Worm (Caenorhabditis elegans) whole organism, L2 larva: ENCODE results near the gene R10E4.7.
A peak's percentile ranks its signal among the peaks of the same experiment; 100 is the strongest.

Experiments used
- C34F6.9 ChIP-seq: fragments of 150-350 bp; optimal IDR thresholded peaks from 2 replicates; lab custom pipeline; 2014; ENCODE audit warnings: missing biosample characterization, missing genetic modification characterization
- F13H6.1 ChIP-seq: sonication (generic microtip); optimal IDR thresholded peaks from 2 replicates; lab custom pipeline; 2016; ENCODE audit warnings: missing genetic modification characterization, missing compliant biosample characterization
- R02D3.7 ChIP-seq: fragments of 150-350 bp; optimal IDR thresholded peaks from 2 replicates; lab custom pipeline; 2014; ENCODE audit warnings: missing biosample characterization, missing genetic modification characterization
- alr-1 ChIP-seq: fragments of 150-350 bp; optimal IDR thresholded peaks from 2 replicates; lab custom pipeline; 2014; ENCODE audit warnings: missing biosample characterization, missing genetic modification characterization
- aly-2 ChIP-seq: fragments of 150-350 bp; optimal IDR thresholded peaks from 2 replicates; lab custom pipeline; 2014; ENCODE audit warnings: missing biosample characterization, missing genetic modification characterization
- ceh-16 ChIP-seq: fragments of 150-350 bp; optimal IDR thresholded peaks from 2 replicates; lab custom pipeline; 2014; ENCODE audit warnings: missing biosample characterization, missing genetic modification characterization
- ceh-82 ChIP-seq: fragments of 150-350 bp; optimal IDR thresholded peaks from 2 replicates; lab custom pipeline; 2014; ENCODE audit warnings: missing biosample characterization, missing genetic modification characterization
- elt-1 ChIP-seq: fragments of 150-350 bp; optimal IDR thresholded peaks from 2 replicates; lab custom pipeline; 2014; ENCODE audit warnings: missing biosample characterization, missing genetic modification characterization
- elt-3 ChIP-seq: sonication (generic microtip); optimal IDR thresholded peaks from 2 replicates; lab custom pipeline; 2017; ENCODE audit warnings: missing biosample characterization, missing genetic modification characterization
- fos-1 ChIP-seq: fragments of 150-350 bp; optimal IDR thresholded peaks from 2 replicates; lab custom pipeline; 2014; ENCODE audit warnings: missing biosample characterization, missing genetic modification characterization
- lin-11 ChIP-seq: fragments of 150-350 bp; sonication (generic microtip); optimal IDR thresholded peaks from 2 replicates; lab custom pipeline; 2014; ENCODE audit warnings: missing biosample characterization, missing genetic modification characterization, inconsistent platforms, mixed read lengths
- lin-13 ChIP-seq: fragments of 150-350 bp; optimal IDR thresholded peaks from 2 replicates; lab custom pipeline; 2014; ENCODE audit warnings: missing biosample characterization, missing genetic modification reagents, missing genetic modification characterization
- lsy-2 ChIP-seq, 2 experiments: fragments of 150-350 bp in 1 of 2; sonication (generic microtip) in 1 of 2; optimal IDR thresholded peaks; 2 replicates each; lab custom pipeline; 2014 to 2017; ENCODE audit warnings: missing biosample characterization in 2 of 2, missing genetic modification characterization in 2 of 2
- mab-5 ChIP-seq: fragments of 150-350 bp; optimal IDR thresholded peaks from 2 replicates; lab custom pipeline; 2014; ENCODE audit warnings: missing biosample characterization, missing genetic modification characterization
- mbf-1 ChIP-seq: sonication (generic microtip); optimal IDR thresholded peaks from 2 replicates; lab custom pipeline; 2017; ENCODE audit warnings: missing biosample characterization, missing genetic modification characterization
- nhr-10 ChIP-seq: sonication (generic microtip); optimal IDR thresholded peaks from 2 replicates; lab custom pipeline; 2017; ENCODE audit warnings: missing biosample characterization, missing genetic modification characterization
- nhr-11 ChIP-seq: fragments of 150-350 bp; optimal IDR thresholded peaks from 2 replicates; lab custom pipeline; 2014; ENCODE audit warnings: missing biosample characterization, missing genetic modification characterization
- nhr-12 ChIP-seq: fragments of 150-350 bp; optimal IDR thresholded peaks from 2 replicates; lab custom pipeline; 2014; ENCODE audit warnings: missing biosample characterization, missing genetic modification characterization
- nhr-129 ChIP-seq: fragments of 150-350 bp; optimal IDR thresholded peaks from 2 replicates; lab custom pipeline; 2014; ENCODE audit warnings: missing biosample characterization, missing genetic modification characterization
- nhr-21 ChIP-seq: fragments of 150-350 bp; optimal IDR thresholded peaks from 2 replicates; lab custom pipeline; 2014; ENCODE audit warnings: missing biosample characterization, missing genetic modification characterization
- nhr-25 ChIP-seq: fragments of 150-350 bp; sonication (generic microtip); optimal IDR thresholded peaks from 3 replicates; lab custom pipeline; 2014; ENCODE audit warnings: missing biosample characterization, missing genetic modification characterization
- nhr-6 ChIP-seq: fragments of 150-350 bp; optimal IDR thresholded peaks from 2 replicates; lab custom pipeline; 2014; ENCODE audit warnings: missing biosample characterization, missing genetic modification characterization
- nhr-77 ChIP-seq: fragments of 150-350 bp; optimal IDR thresholded peaks from 2 replicates; lab custom pipeline; 2014; ENCODE audit warnings: missing biosample characterization, missing genetic modification characterization
- sem-4 ChIP-seq: fragments of 150-350 bp; optimal IDR thresholded peaks from 2 replicates; lab custom pipeline; 2014; ENCODE audit warnings: missing biosample characterization, missing genetic modification reagents, missing genetic modification characterization
- skn-1 ChIP-seq: sonication (generic microtip); optimal IDR thresholded peaks from 2 replicates; lab custom pipeline; 2017; ENCODE audit warnings: missing biosample characterization, missing genetic modification characterization
- sma-3 ChIP-seq: sonication (generic microtip); optimal IDR thresholded peaks from 2 replicates; lab custom pipeline; 2016; ENCODE audit warnings: missing genetic modification reagents, missing genetic modification characterization, missing compliant biosample characterization
- sma-9 ChIP-seq, 2 experiments: fragments of 150-350 bp in 1 of 2; sonication (generic microtip) in 1 of 2; optimal IDR thresholded peaks; 2 replicates each; lab custom pipeline; 2014 to 2016; ENCODE audit warnings: missing genetic modification characterization in 2 of 2, mild to moderate bottlenecking in 1 of 2, missing biosample characterization in 1 of 2, missing compliant biosample characterization in 1 of 2, missing genetic modification reagents in 1 of 2, moderate library complexity in 1 of 2
- snpc-4 ChIP-seq: fragments of 150-350 bp; optimal IDR thresholded peaks from 2 replicates; lab custom pipeline; 2014; ENCODE audit warnings: missing biosample characterization, missing genetic modification characterization
- unc-39 ChIP-seq: fragments of 150-350 bp; optimal IDR thresholded peaks from 2 replicates; lab custom pipeline; 2014; ENCODE audit warnings: missing biosample characterization, missing genetic modification characterization
- unc-55 ChIP-seq: fragments of 150-350 bp; sonication (generic microtip); optimal IDR thresholded peaks from 3 replicates; lab custom pipeline; 2014; ENCODE audit warnings: missing biosample characterization, missing genetic modification reagents, missing genetic modification characterization
- zag-1 ChIP-seq: fragments of 150-350 bp; optimal IDR thresholded peaks from 2 replicates; lab custom pipeline; 2014; ENCODE audit warnings: missing biosample characterization, missing genetic modification characterization
- ztf-1 ChIP-seq: fragments of 200-800 bp; sonication (Bioruptor generic); conservative IDR thresholded peaks from 2 replicates; pipeline ENCODE4 v1.3.6; 2022; ENCODE audit warnings: missing genetic modification characterization, missing compliant biosample characterization
- ztf-4 ChIP-seq: fragments of 150-350 bp; optimal IDR thresholded peaks from 2 replicates; lab custom pipeline; 2014; ENCODE audit warnings: missing biosample characterization, missing genetic modification characterization

The R10E4.7 gene

DNA sequence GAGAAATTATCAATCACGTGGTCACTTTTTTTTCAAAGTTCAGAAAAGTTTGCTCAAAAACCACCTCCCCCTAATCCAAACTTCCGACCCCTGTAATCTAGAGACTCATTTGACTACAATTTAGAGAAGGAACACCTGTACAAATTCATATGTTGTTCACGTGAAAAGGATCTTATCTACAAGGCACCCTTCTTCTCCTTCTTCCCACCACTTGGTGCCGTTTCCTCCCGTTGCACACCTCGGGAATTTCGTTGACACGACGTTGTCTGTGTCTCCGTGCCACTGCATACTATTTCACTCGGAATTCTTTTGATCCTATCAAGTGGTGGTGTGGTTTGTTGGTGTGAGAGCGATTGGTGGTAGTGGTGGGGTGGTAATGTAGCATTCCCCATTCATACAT is 20.1 kb upstream of the R10E4.7 start:
- no peak for TF ChIP-seq nhr-77 (tag; lab: Kevin White, UChicago)
- TF ChIP-seq unc-55 (GFP tag; lab: Kevin White, UChicago), result no peak
- TF ChIP-seq lin-13 (GFP tag; lab: Kevin White, UChicago), result no peak
- no peak for TF ChIP-seq lin-11
- peak; percentile 17 for TF ChIP-seq sma-9 (GFP tag; optimal IDR thresholded peaks at IDR 0.05; lab: Kevin White, UChicago)
- TF ChIP-seq sma-9 (tag; optimal IDR thresholded peaks at IDR 0.05; lab: Kevin White, UChicago), result no peak
- peak; percentile 47 for TF ChIP-seq ceh-16 (tag; lab: Kevin White, UChicago)

DNA sequence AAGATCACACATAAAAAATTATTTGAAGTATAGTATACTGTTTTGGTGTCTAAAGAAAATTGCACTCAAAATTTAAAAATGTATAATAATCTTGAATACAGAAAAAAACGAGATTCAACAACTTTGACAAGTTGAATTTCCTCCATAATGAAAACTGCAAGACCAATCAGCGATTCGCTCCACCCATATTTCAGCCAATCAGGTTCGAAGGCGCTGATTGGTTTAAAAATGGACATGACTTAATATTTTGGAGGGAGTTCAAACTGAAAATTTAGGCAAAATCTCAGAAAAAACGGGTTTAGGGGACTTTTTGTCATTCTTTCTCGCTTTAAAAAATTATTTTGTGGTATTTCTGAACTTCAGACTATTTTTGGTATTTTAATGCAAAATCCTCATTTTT is 18.9 kb upstream of the R10E4.7 start:
- TF ChIP-seq lsy-2 (tag; optimal IDR thresholded peaks at IDR 0.05; lab: Kevin White, UChicago) (peak in 1 of 2 experiments; percentile 5), sem-4 (tag; lab: Kevin White, UChicago) (no peak)

DNA sequence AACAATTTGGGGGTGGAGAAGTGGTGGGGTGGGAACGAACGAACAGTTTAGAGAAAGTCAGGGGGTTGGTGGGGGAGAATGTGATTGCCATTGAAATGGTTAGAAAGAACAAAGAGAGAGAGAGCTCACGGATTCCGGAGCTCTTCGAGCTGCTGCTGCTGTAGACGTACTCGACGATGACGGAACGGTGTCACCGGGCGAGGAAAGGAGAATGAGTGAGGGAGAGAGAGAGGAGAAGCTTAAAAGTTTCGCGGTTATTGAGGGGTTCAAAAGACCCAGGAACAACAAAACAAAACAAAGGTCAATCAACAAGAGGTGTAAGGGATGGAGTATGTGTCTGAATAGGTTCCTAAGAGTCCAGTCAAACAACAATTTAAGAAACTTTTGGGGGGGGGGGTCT is 18.3 kb upstream of the R10E4.7 start:
- TF ChIP-seq lin-11 (no peak), unc-39 (tag; lab: Kevin White, UChicago) (no peak), fos-1 (no peak)
- TF ChIP-seq, all 48 proteins: peak for 0

DNA sequence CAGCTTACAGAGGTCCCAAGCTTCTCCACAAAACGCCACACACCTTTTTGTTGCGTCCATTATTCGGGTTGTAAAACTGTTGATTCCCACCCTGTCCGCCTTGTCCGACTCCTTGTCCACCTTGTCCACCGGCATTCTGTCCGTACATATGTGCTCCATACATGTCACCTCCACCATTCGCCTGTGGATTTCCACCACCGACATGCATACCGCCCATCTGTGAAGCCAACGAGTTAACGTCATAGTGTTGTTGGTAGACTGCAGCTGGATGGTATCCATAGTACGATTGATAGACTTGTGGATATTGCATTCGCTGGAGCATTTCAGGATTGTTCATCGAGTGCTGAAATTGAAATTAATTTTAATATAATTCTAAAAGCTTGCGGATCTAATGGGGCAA is 16.9 kb upstream of the R10E4.7 start:
- TF ChIP-seq lin-13 (GFP tag; lab: Kevin White, UChicago) (no peak), nhr-11 (no peak), sma-9 (GFP tag; optimal IDR thresholded peaks at IDR 0.05; lab: Kevin White, UChicago) (no peak), sma-9 (tag; optimal IDR thresholded peaks at IDR 0.05; lab: Kevin White, UChicago) (no peak), mbf-1 (tag; lab: Kevin White, UChicago) (no peak), F13H6.1 (tag; lab: Kevin White, UChicago) (no peak), nhr-77 (tag; lab: Kevin White, UChicago) (no peak), elt-1 (tag; lab: Kevin White, UChicago) (no peak), elt-3 (tag; lab: Kevin White, UChicago) (no peak), nhr-25 (tag; lab: Kevin White, UChicago) (no peak), zag-1 (no peak), C34F6.9 (tag; lab: Kevin White, UChicago) (no peak), ztf-1 (GFP tag; lab: Robert Waterston, UW) (no peak), skn-1 (tag; lab: Kevin White, UChicago) (no peak), R02D3.7 (tag; lab: Kevin White, UChicago) (no peak), ztf-4 (tag; lab: Kevin White, UChicago) (no peak), ceh-82 (tag; lab: Kevin White, UChicago) (no peak), nhr-10 (tag; lab: Kevin White, UChicago) (no peak)

DNA sequence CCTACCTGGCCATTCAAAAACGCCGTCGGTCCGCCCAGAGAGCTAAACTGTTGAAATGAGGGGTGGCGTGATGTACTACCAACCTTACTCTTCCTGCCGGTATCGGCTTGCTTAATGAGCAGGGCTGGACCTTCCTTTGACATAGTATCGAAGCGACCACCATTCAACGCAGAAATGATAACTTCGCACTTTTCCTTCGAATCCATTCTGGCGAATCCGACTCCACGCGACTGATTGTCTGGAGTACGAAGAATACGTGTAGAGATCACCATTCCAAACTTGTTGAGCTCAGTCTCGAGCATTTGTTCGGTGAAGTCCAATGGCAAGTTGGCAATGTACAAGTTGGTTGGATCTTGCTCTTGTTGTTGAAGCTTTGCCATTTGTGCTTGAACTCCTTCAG is 16.4 kb upstream of the R10E4.7 start:
- TF ChIP-seq ztf-4 (tag; lab: Kevin White, UChicago), result no peak
- TF ChIP-seq sma-9 (GFP tag; optimal IDR thresholded peaks at IDR 0.05; lab: Kevin White, UChicago), result no peak
- TF ChIP-seq sma-9 (tag; optimal IDR thresholded peaks at IDR 0.05; lab: Kevin White, UChicago), result no peak
- no peak for TF ChIP-seq R02D3.7 (tag; lab: Kevin White, UChicago)
- TF ChIP-seq alr-1 (tag; lab: Kevin White, UChicago), result no peak
- TF ChIP-seq elt-1 (tag; lab: Kevin White, UChicago), result no peak
- no peak for TF ChIP-seq ztf-1 (GFP tag; lab: Robert Waterston, UW)
- TF ChIP-seq nhr-6 (tag; lab: Kevin White, UChicago), result no peak
- no peak for TF ChIP-seq mab-5 (tag; lab: Kevin White, UChicago)
- TF ChIP-seq zag-1, result no peak
- no peak for TF ChIP-seq nhr-129
- TF ChIP-seq nhr-21, result no peak
- no peak for TF ChIP-seq lin-11
- TF ChIP-seq snpc-4 (tag; lab: Kevin White, UChicago), result no peak
- TF ChIP-seq lin-13 (GFP tag; lab: Kevin White, UChicago), result no peak
- TF ChIP-seq nhr-77 (tag; lab: Kevin White, UChicago), result no peak
- no peak for TF ChIP-seq aly-2 (tag; lab: Kevin White, UChicago)
- no peak for TF ChIP-seq sma-3 (GFP tag; lab: Kevin White, UChicago)
- TF ChIP-seq nhr-12 (tag; lab: Kevin White, UChicago), result no peak
- TF ChIP-seq, all 48 proteins: peak for 0
